Worm (Caenorhabditis elegans) whole organism, late embryonic: ENCODE measurements around the gene W06A7.2.
"Not testable (repeated sequence)": the region's sequence is repeated elsewhere in the genome, so short reads cannot be mapped to it uniquely, and the experiment has no call there.

Experiments used
- C38D4.7 ChIP-seq: fragments of 200-800 bp; sonication (Bioruptor generic); optimal IDR thresholded peaks from 2 replicates; lab custom pipeline; 2018; ENCODE audit warnings: mild to moderate bottlenecking, missing genetic modification characterization, moderate library complexity, missing compliant biosample characterization
- ama-1 ChIP-seq: fragments of 150-350 bp; optimal IDR thresholded peaks from 2 replicates; lab custom pipeline; 2014
- ceh-24 ChIP-seq: sonication (generic microtip); optimal IDR thresholded peaks from 2 replicates; lab custom pipeline; 2016; ENCODE audit warnings: mild to moderate bottlenecking, missing genetic modification characterization, missing compliant biosample characterization
- dmd-4 ChIP-seq: sonication (generic microtip); optimal IDR thresholded peaks from 2 replicates; lab custom pipeline; 2016; ENCODE audit warnings: borderline replicate concordance, missing genetic modification characterization, missing compliant biosample characterization
- elt-2 ChIP-seq: sonication (generic microtip); optimal IDR thresholded peaks from 2 replicates; lab custom pipeline; 2016; ENCODE audit warnings: missing genetic modification reagents, missing genetic modification characterization, missing compliant biosample characterization
- hlh-8 ChIP-seq: sonication (generic microtip); optimal IDR thresholded peaks from 2 replicates; lab custom pipeline; 2016; ENCODE audit warnings: missing genotype, missing genetic modification characterization, missing compliant biosample characterization
- tbx-2 ChIP-seq: sonication (generic microtip); optimal IDR thresholded peaks from 2 replicates; lab custom pipeline; 2016; ENCODE audit warnings: missing genetic modification characterization, missing compliant biosample characterization

ce11 chrV:14826952-14827351 is 5.3 kb downstream of the W06A7.2 start, which contains the start of gene nspa-8:
- not testable (repeated sequence) for TF ChIP-seq hlh-8; ama-1 (lab: Kevin White, UChicago); dmd-4 (tag; lab: Kevin White, UChicago); elt-2; ceh-24 (tag; lab: Kevin White, UChicago); C38D4.7; tbx-2 (tag; lab: Kevin White, UChicago)
